Fruit fly (Drosophila melanogaster): Measurements from ENCODE around the gene csw.
A peak's percentile ranks its signal among the peaks of the same experiment; 100 is the strongest.

csw gene

DNA sequence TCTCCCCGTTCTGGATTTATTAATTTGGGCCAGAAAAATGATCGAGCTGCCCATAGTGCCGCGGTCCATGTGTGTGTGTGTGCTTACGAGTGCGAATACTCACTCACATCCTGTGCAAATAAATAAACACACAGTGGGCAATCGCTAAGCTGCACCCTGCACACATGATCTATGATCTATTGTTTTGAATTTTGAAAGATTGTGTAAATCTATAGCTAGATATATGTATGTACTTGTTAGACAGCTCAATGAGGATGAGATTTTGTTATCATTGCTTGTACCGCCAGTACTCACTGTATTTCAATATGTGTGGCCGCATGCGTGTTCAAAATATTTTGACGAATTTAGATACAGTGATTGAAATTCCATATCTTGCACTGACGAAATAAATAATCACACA lies 10.9 kb upstream of the csw start (continued):
- no peak for TF ChIP-seq BEAF-32 (GFP tag; optimal IDR thresholded peaks at IDR 0.05)
- 0 out of 2 replicates have a peak, but pooled peaks have one; percentile 41 for TF ChIP-seq CG14667 (GFP tag; IDR thresholded peaks at IDR 0.05)
- no peak for TF ChIP-seq bigmax (GFP tag; optimal IDR thresholded peaks at IDR 0.05)
- no peak for TF ChIP-seq lola (GFP tag; optimal IDR thresholded peaks at IDR 0.05)
- no peak for TF ChIP-seq fd96Cb (tag; optimal IDR thresholded peaks at IDR 0.05)
- TF ChIP-seq CG1024 (GFP tag; IDR thresholded peaks at IDR 0.05) = no peak
- no peak for TF ChIP-seq CG7556 (GFP tag; optimal IDR thresholded peaks at IDR 0.05)
- TF ChIP-seq Sry-β (GFP tag; optimal IDR thresholded peaks at IDR 0.05) = no peak
- TF ChIP-seq mam (GFP tag; optimal IDR thresholded peaks at IDR 0.05) = peak; percentile 80
- TF ChIP-seq Usf (GFP tag; optimal IDR thresholded peaks at IDR 0.05) = peak; percentile 40
- peak; percentile 39 for TF ChIP-seq HmgZ (tag; optimal IDR thresholded peaks at IDR 0.05)
- TF ChIP-seq dimm (GFP tag; IDR thresholded peaks at IDR 0.05) = no peak
- peak; percentile 39 for TF ChIP-seq CG9609 (GFP tag; optimal IDR thresholded peaks at IDR 0.05)
- no peak for TF ChIP-seq maf-S (GFP tag; optimal IDR thresholded peaks at IDR 0.05)
- TF ChIP-seq stc (GFP tag; IDR thresholded peaks at IDR 0.05) = peak; percentile 58
- no peak for TF ChIP-seq CG10431 (GFP tag; optimal IDR thresholded peaks at IDR 0.05)
- no peak for TF ChIP-seq br (optimal IDR thresholded peaks at IDR 0.05)
- no peak for TF ChIP-seq CG9437 (GFP tag; optimal IDR thresholded peaks at IDR 0.05)
- no peak for TF ChIP-seq crp (GFP tag; optimal IDR thresholded peaks at IDR 0.05)
- no peak for TF ChIP-seq Nf-YB (GFP tag; optimal IDR thresholded peaks at IDR 0.05)
- peak; percentile 23 for TF ChIP-seq CG30431 (GFP tag; optimal IDR thresholded peaks at IDR 0.05)
- peak; percentile 60 for TF ChIP-seq CG13624 (GFP tag; optimal IDR thresholded peaks at IDR 0.05)
- no peak for TF ChIP-seq Dll (GFP tag; IDR thresholded peaks at IDR 0.05; ENCODE audit: partially characterized antibody)
- TF ChIP-seq Lpt (GFP tag; optimal IDR thresholded peaks at IDR 0.05) = no peak
- TF ChIP-seq wek (GFP tag; optimal IDR thresholded peaks at IDR 0.05) = no peak
- TF ChIP-seq CG2199 (GFP tag; IDR thresholded peaks at IDR 0.05) = no peak
- no peak for TF ChIP-seq gfzf (GFP tag; optimal IDR thresholded peaks at IDR 0.05)
- TF ChIP-seq esg (GFP tag; conservative IDR thresholded peaks at IDR 0.05) = peak; percentile 56
- TF ChIP-seq Six4 (GFP tag; optimal IDR thresholded peaks at IDR 0.05) = no peak
- TF ChIP-seq ac (GFP tag; optimal IDR thresholded peaks at IDR 0.05) = no peak
- no peak for TF ChIP-seq CG12299 (tag; optimal IDR thresholded peaks at IDR 0.05)
- TF ChIP-seq Vsx1 (GFP tag; optimal IDR thresholded peaks at IDR 0.05) = no peak
- no peak for TF ChIP-seq en (GFP tag; optimal IDR thresholded peaks at IDR 0.05)
- TF ChIP-seq yki (optimal IDR thresholded peaks at IDR 0.05) = no peak
- TF ChIP-seq HLH54F (GFP tag; optimal IDR thresholded peaks at IDR 0.05) = peak; percentile 62
- TF ChIP-seq Mad (GFP tag; optimal IDR thresholded peaks at IDR 0.05) = peak; percentile 11
- TF ChIP-seq zen (tag; optimal IDR thresholded peaks at IDR 0.05) = no peak
- TF ChIP-seq bab2 (GFP tag; optimal IDR thresholded peaks at IDR 0.05) = peak; percentile 23
- peak; percentile 49 for TF ChIP-seq H2.0 (GFP tag; IDR thresholded peaks at IDR 0.05)
- TF ChIP-seq schlank (tag; optimal IDR thresholded peaks at IDR 0.05) = peak; percentile 74
- no peak for TF ChIP-seq Adf1 (GFP tag; IDR thresholded peaks at IDR 0.05)
- peak; percentile 94 for TF ChIP-seq Drgx (GFP tag; IDR thresholded peaks at IDR 0.05)
- TF ChIP-seq gsb-n (tag; optimal IDR thresholded peaks at IDR 0.05) = no peak
- TF ChIP-seq trh (GFP tag; optimal IDR thresholded peaks at IDR 0.05) = no peak
- TF ChIP-seq sens (GFP tag) = peak; percentile 36
- TF ChIP-seq ci (GFP tag; IDR thresholded peaks at IDR 0.05) = peak; percentile 54; the same call in 2 of the 3 replicates
- TF ChIP-seq Atf-2 (GFP tag; optimal IDR thresholded peaks at IDR 0.05) = peak; percentile 12
- TF ChIP-seq CG3847 (GFP tag; IDR thresholded peaks at IDR 0.05) = peak; percentile 68
- no peak for TF ChIP-seq Deaf1 (tag; optimal IDR thresholded peaks at IDR 0.05)
- TF ChIP-seq twi (tag; optimal IDR thresholded peaks at IDR 0.05) = no peak
- no peak for TF ChIP-seq CTCF (GFP tag; optimal IDR thresholded peaks at IDR 0.05)
- no peak for TF ChIP-seq CG8089 (GFP tag; optimal IDR thresholded peaks at IDR 0.05)
- peak; percentile 42; the same call in 1 of the 2 replicates for TF ChIP-seq CG10321 (GFP tag; IDR thresholded peaks at IDR 0.05)
- TF ChIP-seq CG12236 (GFP tag; optimal IDR thresholded peaks at IDR 0.05) = no peak

Measured in whole organism, embryonic.